Worm (Caenorhabditis elegans) whole organism, L4 larva: ENCODE measurements around the gene K03H6.1.

ENCODE experiments used
- aha-1 ChIP-seq: fragments of 150-350 bp; peaks from one replicate; lab custom pipeline; 2014; ENCODE audit warnings: missing biosample characterization, missing genetic modification characterization
- cey-2 ChIP-seq: sonication (generic microtip); optimal IDR thresholded peaks from 3 replicates; lab custom pipeline; 2017; ENCODE audit warnings: missing genetic modification characterization, mild to moderate bottlenecking, missing compliant biosample characterization, antibody characterized with exemption, borderline replicate concordance; ENCODE audit not compliant: insufficient read depth
- ctbp-1 ChIP-seq: fragments of 200-800 bp; sonication (Bioruptor generic); IDR thresholded peaks from 2 replicates; pipeline ENCODE4 v1.3.6; 2022; ENCODE audit warnings: missing genetic modification reagents, missing genetic modification characterization, missing compliant biosample characterization
- egl-27 ChIP-seq: sonication (generic microtip); optimal IDR thresholded peaks from 3 replicates; lab custom pipeline; 2017; ENCODE audit warnings: missing biosample characterization, missing genetic modification reagents, missing genetic modification characterization
- mdt-29 ChIP-seq: fragments of 200-800 bp; sonication (Bioruptor generic); IDR thresholded peaks from 2 replicates; pipeline ENCODE4 v1.3.6; 2022; ENCODE audit warnings: missing genetic modification reagents, missing genetic modification characterization, missing compliant biosample characterization

- TF ChIP-seq aha-1 (tag; lab: Kevin White, UChicago) (no peak), egl-27 (no peak), mdt-29 (GFP tag; lab: Robert Waterston, UW) (no peak), cey-2 (tag; lab: Kevin White, UChicago) (no peak), ctbp-1 (GFP tag; lab: Robert Waterston, UW) (no peak)
Measured at ce11 chrIV:1550578-1550977, 27.1 kb downstream of the K03H6.1 start, which contains the start of gene tag-244.
